Fruit fly (Drosophila melanogaster) whole organism, embryonic: ENCODE results near the gene CG12299.

Experiments
- Bdp1 ChIP-seq: fragments of 200-800 bp; sonication (Bioruptor generic); optimal IDR thresholded peaks from 3 replicates; lab custom pipeline; 2016; ENCODE audit warnings: missing biosample characterization, missing genetic modification characterization
- CG12219 ChIP-seq: fragments of 200-800 bp; sonication (Bioruptor generic); optimal IDR thresholded peaks from 3 replicates; lab custom pipeline; 2018; ENCODE audit warnings: missing biosample characterization, mild to moderate bottlenecking, missing genetic modification characterization
- CG13894 ChIP-seq: fragments of 200-800 bp; sonication (Bioruptor generic); optimal IDR thresholded peaks from 3 replicates; lab custom pipeline; 2018; ENCODE audit warnings: missing biosample characterization, mild to moderate bottlenecking, missing genetic modification characterization, moderate library complexity
- CG14050 ChIP-seq: fragments of 200-800 bp; sonication (Bioruptor generic); IDR thresholded peaks from 3 replicates; pipeline ENCODE4 v1.3.6; 2022; ENCODE audit warnings: missing biosample characterization, missing genetic modification characterization
- CG14860 ChIP-seq: fragments of 200-800 bp; sonication (Bioruptor generic); IDR thresholded peaks from 3 replicates; pipeline ENCODE4 v1.3.6; 2022; ENCODE audit warnings: missing biosample characterization, missing genetic modification characterization; ENCODE audit not compliant: partially characterized antibody
- CG15601 ChIP-seq: fragments of 200-800 bp; sonication (Bioruptor generic); optimal IDR thresholded peaks from 3 replicates; lab custom pipeline; 2019; ENCODE audit warnings: missing biosample characterization, mild to moderate bottlenecking, missing genetic modification characterization, moderate library complexity
- CG1602 ChIP-seq: fragments of 200-800 bp; sonication (Bioruptor generic); optimal IDR thresholded peaks from 3 replicates; lab custom pipeline; 2016; ENCODE audit warnings: missing biosample characterization, missing genetic modification characterization
- CG17912 ChIP-seq: fragments of 200-800 bp; sonication (Bioruptor generic); optimal IDR thresholded peaks from 2 replicates; lab custom pipeline; 2018; ENCODE audit warnings: missing biosample characterization, mild to moderate bottlenecking, missing genetic modification characterization
- CG18011 ChIP-seq: fragments of 200-800 bp; sonication (Bioruptor generic); optimal IDR thresholded peaks from 2 replicates; lab custom pipeline; 2017; ENCODE audit warnings: missing biosample characterization, missing genetic modification characterization, mild to moderate bottlenecking, moderate library complexity, missing genotype
- CG31441 ChIP-seq: fragments of 200-800 bp; sonication (Bioruptor generic); IDR thresholded peaks from 2 replicates; pipeline ENCODE4 v1.3.6; 2022; ENCODE audit warnings: missing biosample characterization, missing genetic modification characterization
- CG3995 ChIP-seq: fragments of 200-800 bp; sonication (Bioruptor generic); optimal IDR thresholded peaks from 3 replicates; lab custom pipeline; 2016; ENCODE audit warnings: missing biosample characterization, missing genetic modification characterization
- CG4282 ChIP-seq: fragments of 200-800 bp; sonication (Bioruptor generic); optimal IDR thresholded peaks from 2 replicates; lab custom pipeline; 2016; ENCODE audit warnings: missing biosample characterization, missing genetic modification characterization
- CG6175 ChIP-seq: fragments of 200-800 bp; sonication (Bioruptor generic); IDR thresholded peaks from 3 replicates; pipeline ENCODE4 v1.3.6; 2022; ENCODE audit warnings: missing biosample characterization, missing genetic modification characterization
- CG7745 ChIP-seq: fragments of 200-800 bp; sonication (Bioruptor generic); optimal IDR thresholded peaks from 2 replicates; lab custom pipeline; 2018; ENCODE audit warnings: missing biosample characterization, mild to moderate bottlenecking, missing genetic modification characterization, moderate library complexity
- CG7839 ChIP-seq: fragments of 200-800 bp; sonication (Bioruptor generic); optimal IDR thresholded peaks from 3 replicates; lab custom pipeline; 2018; ENCODE audit warnings: missing biosample characterization, mild to moderate bottlenecking, missing genetic modification characterization, moderate library complexity
- CG7928 ChIP-seq: fragments of 200-800 bp; sonication (Bioruptor generic); optimal IDR thresholded peaks from 2 replicates; lab custom pipeline; 2017; ENCODE audit warnings: missing biosample characterization, mild to moderate bottlenecking, missing genetic modification characterization
- CG8089 ChIP-seq: fragments of 200-800 bp; sonication (Bioruptor generic); optimal IDR thresholded peaks from 3 replicates; lab custom pipeline; 2016; ENCODE audit warnings: missing biosample characterization, missing genetic modification characterization
- D ChIP-seq, 2 experiments: fragments of 200-800 bp in 1 of 2; fragments of >200 bp in 1 of 2; sonication (Bioruptor generic) in 1 of 2; optimal IDR thresholded peaks; 2 replicates in 1 of 2; 3 replicates in 1 of 2; lab custom pipeline; 2017; ENCODE audit warnings: mild to moderate bottlenecking in 1 of 2, missing biosample characterization in 1 of 2, missing genetic modification characterization in 1 of 2, missing genetic modification reagents in 1 of 2
- Dad ChIP-seq: fragments of 200-800 bp; sonication (Bioruptor generic); optimal IDR thresholded peaks from 3 replicates; lab custom pipeline; 2016; ENCODE audit warnings: missing biosample characterization, missing genetic modification characterization
- Drgx ChIP-seq: fragments of 200-800 bp; sonication (Bioruptor generic); IDR thresholded peaks from 2 replicates; pipeline ENCODE4 v1.3.6; 2022; ENCODE audit warnings: missing biosample characterization, missing genetic modification characterization
- E2f1 ChIP-seq: fragments of 200-800 bp; sonication (Bioruptor generic); IDR thresholded peaks from 2 replicates; pipeline ENCODE4 v1.3.6; 2022; ENCODE audit warnings: missing biosample characterization, missing genetic modification characterization
- Elba2 ChIP-seq: fragments of 200-800 bp; sonication (Bioruptor generic); optimal IDR thresholded peaks from 3 replicates; lab custom pipeline; 2016; ENCODE audit warnings: missing biosample characterization, missing genetic modification characterization
- H15 ChIP-seq: fragments of 200-800 bp; sonication (Bioruptor generic); IDR thresholded peaks from 3 replicates; pipeline ENCODE4 v1.3.6; 2022; ENCODE audit warnings: missing biosample characterization, missing genetic modification characterization
- Hr78 ChIP-seq, 2 experiments: fragments of 200-800 bp in 1 of 2; fragments of >200 bp in 1 of 2; sonication (Bioruptor generic) in 1 of 2; optimal IDR thresholded peaks; 2 replicates each; lab custom pipeline; 2017 to 2019; ENCODE audit warnings: missing biosample characterization in 2 of 2, missing genetic modification characterization in 2 of 2, mild to moderate bottlenecking in 1 of 2, moderate library complexity in 1 of 2
- Lhr ChIP-seq: fragments of 200-800 bp; sonication (Bioruptor generic); optimal IDR thresholded peaks from 3 replicates; lab custom pipeline; 2017; ENCODE audit warnings: mild to moderate bottlenecking, missing biosample characterization, missing genetic modification reagents, missing genetic modification characterization
- Ptx1 ChIP-seq: fragments of 200-800 bp; sonication (Bioruptor generic); IDR thresholded peaks from 2 replicates; pipeline ENCODE4 v1.3.6; 2022; ENCODE audit warnings: missing biosample characterization, missing genetic modification characterization
- Side ChIP-seq: fragments of 200-800 bp; sonication (Bioruptor generic); optimal IDR thresholded peaks from 2 replicates; lab custom pipeline; 2016; ENCODE audit warnings: missing biosample characterization, missing genetic modification characterization
- ac ChIP-seq: fragments of 200-800 bp; sonication (Bioruptor generic); optimal IDR thresholded peaks from 3 replicates; lab custom pipeline; 2017; ENCODE audit warnings: missing biosample characterization, mild to moderate bottlenecking, missing genetic modification characterization
- amos ChIP-seq: fragments of 200-800 bp; sonication (Bioruptor generic); IDR thresholded peaks from 2 replicates; pipeline ENCODE4 v1.3.6; 2022; ENCODE audit warnings: missing biosample characterization, missing genetic modification characterization; ENCODE audit not compliant: partially characterized antibody
- cad ChIP-seq: fragments of >200 bp; optimal IDR thresholded peaks from 2 replicates; lab custom pipeline; 2017; ENCODE audit warnings: missing biosample characterization, missing genetic modification characterization
- cg ChIP-seq: fragments of 200-800 bp; sonication (Bioruptor generic); optimal IDR thresholded peaks from 3 replicates; lab custom pipeline; 2019; ENCODE audit warnings: missing biosample characterization, mild to moderate bottlenecking, missing genetic modification characterization, moderate library complexity
- dm ChIP-seq: fragments of 200-800 bp; sonication (Bioruptor generic); optimal IDR thresholded peaks from 3 replicates; lab custom pipeline; 2016; ENCODE audit warnings: missing biosample characterization, missing genetic modification characterization
- dysf ChIP-seq: fragments of 200-800 bp; sonication (Bioruptor generic); IDR thresholded peaks from 3 replicates; pipeline ENCODE4 v1.3.6; 2022; ENCODE audit warnings: missing biosample characterization, missing genetic modification characterization
- eve ChIP-seq, 2 experiments: fragments of >200 bp; optimal IDR thresholded peaks; 2 replicates each; lab custom pipeline; 2017; ENCODE audit warnings: missing biosample characterization in 2 of 2, missing genetic modification characterization in 2 of 2
- gce ChIP-seq: fragments of 200-800 bp; sonication (Bioruptor generic); IDR thresholded peaks from 3 replicates; pipeline ENCODE4 v1.3.6; 2022; ENCODE audit warnings: missing biosample characterization, missing genetic modification characterization
- grn ChIP-seq: fragments of 200-800 bp; sonication (Bioruptor generic); optimal IDR thresholded peaks from 3 replicates; lab custom pipeline; 2017; ENCODE audit warnings: missing biosample characterization, missing genetic modification characterization
- hkb ChIP-seq, 2 experiments: fragments of 200-800 bp in 1 of 2; fragments of >200 bp in 1 of 2; sonication (Bioruptor generic) in 1 of 2; IDR thresholded peaks in 1 of 2; optimal IDR thresholded peaks in 1 of 2; 2 replicates each; pipeline versions ENCODE4 v1.3.6 to Lab custom; 2017 to 2022; ENCODE audit warnings: missing biosample characterization in 1 of 2, missing genetic modification characterization in 1 of 2
- maf-S ChIP-seq: fragments of 200-800 bp; sonication (Bioruptor generic); optimal IDR thresholded peaks from 2 replicates; lab custom pipeline; 2016; ENCODE audit warnings: missing biosample characterization, missing genetic modification characterization
- mld ChIP-seq: fragments of 200-800 bp; sonication (Bioruptor generic); IDR thresholded peaks from 3 replicates; pipeline ENCODE4 v1.3.6; 2022; ENCODE audit warnings: missing biosample characterization, missing genetic modification characterization; ENCODE audit not compliant: partially characterized antibody
- pb ChIP-seq: fragments of 200-800 bp; sonication (Bioruptor generic); optimal IDR thresholded peaks from 3 replicates; lab custom pipeline; 2016; ENCODE audit warnings: missing biosample characterization, missing genetic modification characterization
- prd ChIP-seq, 3 experiments: fragments of >200 bp in 2 of 3; fragments of 200-800 bp in 1 of 3; sonication (Bioruptor generic) in 1 of 3; optimal IDR thresholded peaks in 2 of 3; IDR thresholded peaks in 1 of 3; 2 replicates in 2 of 3; 3 replicates in 1 of 3; pipeline versions ENCODE4 v1.3.6 to Lab custom; 2017 to 2022; ENCODE audit warnings: missing biosample characterization in 1 of 3, missing genetic modification characterization in 1 of 3
- row ChIP-seq: fragments of 200-800 bp; sonication (Bioruptor generic); IDR thresholded peaks from 3 replicates; pipeline ENCODE4 v1.3.6; 2022; ENCODE audit warnings: missing biosample characterization, missing genetic modification characterization
- run ChIP-seq: fragments of 200-800 bp; sonication (Bioruptor generic); optimal IDR thresholded peaks from 3 replicates; lab custom pipeline; 2018; ENCODE audit warnings: missing biosample characterization, mild to moderate bottlenecking, missing genetic modification characterization
- schlank ChIP-seq: fragments of 200-800 bp; sonication (Bioruptor generic); optimal IDR thresholded peaks from 2 replicates; lab custom pipeline; 2018; ENCODE audit warnings: missing biosample characterization, mild to moderate bottlenecking, missing genetic modification characterization
- sna ChIP-seq: fragments of 200-800 bp; sonication (Bioruptor generic); IDR thresholded peaks from 2 replicates; pipeline ENCODE4 v1.3.6; 2022; ENCODE audit warnings: missing biosample characterization, missing genetic modification characterization; ENCODE audit not compliant: partially characterized antibody
- stc ChIP-seq: fragments of 200-800 bp; sonication (Bioruptor generic); IDR thresholded peaks from 2 replicates; pipeline ENCODE4 v1.3.6; 2022; ENCODE audit warnings: missing biosample characterization, missing genetic modification characterization
- ttk ChIP-seq: fragments of 200-800 bp; sonication (Bioruptor generic); IDR thresholded peaks from 2 replicates; pipeline ENCODE4 v2.1.2; 2022; ENCODE audit warnings: missing biosample characterization, missing genetic modification characterization
- twi ChIP-seq: fragments of 200-800 bp; optimal IDR thresholded peaks from 2 replicates; lab custom pipeline; 2019; ENCODE audit warnings: missing biosample characterization, mild to moderate bottlenecking, missing genetic modification characterization, moderate library complexity
- tx ChIP-seq: fragments of 200-800 bp; sonication (Bioruptor generic); optimal IDR thresholded peaks from 2 replicates; lab custom pipeline; 2016; ENCODE audit warnings: missing biosample characterization, missing genetic modification characterization
- wor ChIP-seq: fragments of 200-800 bp; sonication (Bioruptor generic); IDR thresholded peaks from 2 replicates; pipeline ENCODE4 v1.3.6; 2022; ENCODE audit warnings: missing biosample characterization, missing genetic modification characterization

CG12299 gene

dm6 chr2L:10697992-10698391, 39.2 kb upstream of the CG12299 start, which contains the start of gene CG7300 (continued):
- no peak for TF ChIP-seq D (optimal IDR thresholded peaks at IDR 0.05; lab: Kevin White, UChicago)
- TF ChIP-seq D (GFP tag; optimal IDR thresholded peaks at IDR 0.05; lab: Kevin White, UChicago), result peak; percentile 0
- no peak for TF ChIP-seq Elba2
- TF ChIP-seq Ptx1 (GFP tag; lab: Robert Waterston, UW), result peak; percentile 63
- no peak; the same call in 1 of the 2 replicates for TF ChIP-seq stc (GFP tag; lab: Robert Waterston, UW)
- TF ChIP-seq Hr78 (GFP tag; optimal IDR thresholded peaks at IDR 0.05; lab: Kevin White, UChicago), result no peak
- no peak for TF ChIP-seq CG8089
- TF ChIP-seq CG13894 (tag; lab: Kevin White, UChicago), result no peak
- no peak for TF ChIP-seq Lhr (GFP tag; lab: Kevin White, UChicago)
- TF ChIP-seq schlank, result peak; percentile 8
- no peak for TF ChIP-seq CG7745 (tag; lab: Kevin White, UChicago)
- no peak for TF ChIP-seq prd (optimal IDR thresholded peaks at IDR 0.05; lab: Kevin White, UChicago)
- TF ChIP-seq prd (GFP tag; IDR thresholded peaks at IDR 0.05; lab: Robert Waterston, UW), result peak; percentile 66; the same call in 2 of the 3 replicates
- no peak for TF ChIP-seq ac (GFP tag; lab: Kevin White, UChicago)
- no peak for TF ChIP-seq sna (GFP tag; lab: Robert Waterston, UW)
- peak; percentile 7 for TF ChIP-seq pb (GFP tag; lab: Kevin White, UChicago)
- TF ChIP-seq CG1602 (GFP tag; lab: Kevin White, UChicago), result peak; percentile 22
- no peak for TF ChIP-seq CG14050 (GFP tag; lab: Robert Waterston, UW)
- no peak for TF ChIP-seq CG17912
- TF ChIP-seq mld, result no peak
- TF ChIP-seq maf-S (GFP tag; lab: Kevin White, UChicago), result no peak
- TF ChIP-seq cg (GFP tag; lab: Kevin White, UChicago), result no peak
- no peak for TF ChIP-seq hkb (optimal IDR thresholded peaks at IDR 0.05; lab: Kevin White, UChicago)
- peak; percentile 64 for TF ChIP-seq hkb (GFP tag; IDR thresholded peaks at IDR 0.05; lab: Robert Waterston, UW)
- peak; percentile 74 for TF ChIP-seq CG7839 (tag; lab: Kevin White, UChicago)
- 0 out of 3 replicates have a peak, but pooled peaks have one; percentile 10 for TF ChIP-seq H15 (GFP tag; lab: Robert Waterston, UW)
- TF ChIP-seq twi (tag; lab: Kevin White, UChicago), result no peak
- peak; percentile 8 for TF ChIP-seq CG15601 (tag; lab: Kevin White, UChicago)
- TF ChIP-seq row (GFP tag; lab: Robert Waterston, UW), result peak; percentile 73
- no peak for TF ChIP-seq gce (GFP tag; lab: Robert Waterston, UW)
- no peak for TF ChIP-seq CG4282 (GFP tag; lab: Kevin White, UChicago)
- TF ChIP-seq CG12219, result peak; percentile 23
- TF ChIP-seq Side (GFP tag; lab: Kevin White, UChicago), result no peak
- TF ChIP-seq tx, result no peak
- peak; percentile 76 for TF ChIP-seq dysf (GFP tag; lab: Robert Waterston, UW)
- no peak for TF ChIP-seq run
- peak; percentile 27 for TF ChIP-seq Dad
- no peak for TF ChIP-seq grn (GFP tag; lab: Kevin White, UChicago)
- no peak for TF ChIP-seq Drgx (GFP tag; lab: Robert Waterston, UW)
- no peak for TF ChIP-seq Bdp1
- TF ChIP-seq CG14860 (GFP tag; lab: Robert Waterston, UW), result no peak
- TF ChIP-seq CG6175, result 0 out of 3 replicates have a peak, but pooled peaks have one; percentile 17
- no peak for TF ChIP-seq dm (GFP tag; lab: Kevin White, UChicago)
- TF ChIP-seq amos, result no peak
- TF ChIP-seq CG3995 (GFP tag; lab: Kevin White, UChicago), result no peak
- TF ChIP-seq CG31441 (GFP tag; lab: Robert Waterston, UW), result peak; percentile 51
- TF ChIP-seq eve (GFP tag; optimal IDR thresholded peaks at IDR 0.05; lab: Kevin White, UChicago), result no peak
- TF ChIP-seq wor, result no peak
- TF ChIP-seq ttk, result no peak; the same call in 1 of the 2 replicates
- TF ChIP-seq CG7928 (GFP tag; lab: Kevin White, UChicago), result peak; percentile 38
- no peak for TF ChIP-seq CG18011 (GFP tag; lab: Kevin White, UChicago)
- TF ChIP-seq E2f1, result peak; percentile 41; the same call in 1 of the 2 replicates
- no peak for TF ChIP-seq cad (GFP tag; lab: Kevin White, UChicago)
